Fruit fly (Drosophila melanogaster): ENCODE measurements around the gene Glyp.
A peak's percentile ranks its signal among the peaks of the same experiment; 100 is the strongest.

Gene Glyp

DNA sequence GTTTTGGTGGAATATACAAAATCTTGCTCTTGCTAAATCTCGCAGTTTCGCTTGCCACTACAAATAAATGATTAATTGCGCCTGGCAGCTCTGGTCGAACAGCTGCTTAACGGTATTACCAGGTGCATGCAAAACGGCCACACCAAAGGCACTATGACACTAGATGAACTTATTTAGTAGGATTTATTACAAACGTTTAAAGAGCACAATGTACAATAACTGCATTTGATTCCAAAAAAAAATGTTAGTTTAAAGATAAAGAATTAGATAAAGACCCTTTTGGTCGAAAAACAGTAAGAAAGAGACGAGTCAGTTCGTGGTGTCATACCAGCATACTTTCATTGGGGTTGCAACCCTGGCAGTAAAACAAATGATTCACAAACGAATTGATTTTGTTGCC is 16.6 kb downstream of the Glyp start, which contains the start of the genes CG11723 and Tbcd (continued):
- TF ChIP-seq hkb (optimal IDR thresholded peaks at IDR 0.05) (no peak), hkb (GFP tag; IDR thresholded peaks at IDR 0.05) (peak; percentile 95), CG13424 (tag; optimal IDR thresholded peaks at IDR 0.05) (peak; percentile 92), br (optimal IDR thresholded peaks at IDR 0.05) (no peak), exex (tag; optimal IDR thresholded peaks at IDR 0.05) (no peak), tup (GFP tag; optimal IDR thresholded peaks at IDR 0.05) (peak; percentile 62), fd102C (GFP tag; optimal IDR thresholded peaks at IDR 0.05) (peak; percentile 29), TFAM (GFP tag; optimal IDR thresholded peaks at IDR 0.05) (peak; percentile 24), CG3847 (GFP tag; IDR thresholded peaks at IDR 0.05) (peak; percentile 93), Aef1 (GFP tag; IDR thresholded peaks at IDR 0.05) (peak; percentile 85), CG4854 (GFP tag; optimal IDR thresholded peaks at IDR 0.05) (peak; percentile 68), CG8478 (optimal IDR thresholded peaks at IDR 0.05) (no peak), lmd (GFP tag; IDR thresholded peaks at IDR 0.05) (peak; percentile 92), D (optimal IDR thresholded peaks at IDR 0.05) (no peak), D (GFP tag; optimal IDR thresholded peaks at IDR 0.05) (peak; percentile 75), CG17568 (GFP tag; optimal IDR thresholded peaks at IDR 0.05) (no peak), gt (GFP tag; IDR thresholded peaks at IDR 0.05) (peak; percentile 75), Rx (GFP tag; IDR thresholded peaks at IDR 0.05) (peak; percentile 86), MBD-R2 (GFP tag; IDR thresholded peaks at IDR 0.05) (peak; percentile 97), CG34422 (GFP tag; IDR thresholded peaks at IDR 0.05) (peak; percentile 95), bigmax (GFP tag; optimal IDR thresholded peaks at IDR 0.05) (no peak), Drgx (GFP tag; IDR thresholded peaks at IDR 0.05) (peak; percentile 91), CG1647 (GFP tag; optimal IDR thresholded peaks at IDR 0.05) (peak; percentile 72), CG4328 (GFP tag; optimal IDR thresholded peaks at IDR 0.05) (no peak), grau (tag; optimal IDR thresholded peaks at IDR 0.05) (peak; percentile 87), CG3281 (GFP tag; optimal IDR thresholded peaks at IDR 0.05) (no peak), NFAT (GFP tag; IDR thresholded peaks at IDR 0.05) (peak; percentile 86), CG12942 (GFP tag; optimal IDR thresholded peaks at IDR 0.05) (peak; percentile 82), CG12071 (GFP tag; optimal IDR thresholded peaks at IDR 0.05) (no peak), zen2 (GFP tag; IDR thresholded peaks at IDR 0.05; ENCODE audit: partially characterized antibody) (no peak), sd (tag; optimal IDR thresholded peaks at IDR 0.05) (no peak), peb (GFP tag; IDR thresholded peaks at IDR 0.05) (peak; percentile 90), ato (GFP tag; IDR thresholded peaks at IDR 0.05; ENCODE audit: partially characterized antibody) (0 out of 2 replicates have a peak, but pooled peaks have one; percentile 30), CG2202 (tag; optimal IDR thresholded peaks at IDR 0.05) (peak; percentile 63), cas (GFP tag; IDR thresholded peaks at IDR 0.05) (peak; percentile 81), chn (GFP tag; optimal IDR thresholded peaks at IDR 0.05) (peak; percentile 85), Trl (optimal IDR thresholded peaks at IDR 0.05) (no peak), Trl (GFP tag; optimal IDR thresholded peaks at IDR 0.05) (peak; percentile 87), CG17361 (GFP tag; IDR thresholded peaks at IDR 0.05) (no peak; the same call in none of the 3 replicates), Vsx1 (GFP tag; optimal IDR thresholded peaks at IDR 0.05) (no peak), Jarid2 (GFP tag; optimal IDR thresholded peaks at IDR 0.05) (no peak), wor (GFP tag; IDR thresholded peaks at IDR 0.05) (peak; percentile 84), gsb (GFP tag; IDR thresholded peaks at IDR 0.05) (peak; percentile 75), Nf-YA (GFP tag; IDR thresholded peaks at IDR 0.05) (peak; percentile 80), croc (GFP tag; conservative IDR thresholded peaks at IDR 0.05) (peak; percentile 86), Kr (GFP tag; optimal IDR thresholded peaks at IDR 0.05) (no peak), tgo (GFP tag; IDR thresholded peaks at IDR 0.05) (peak; percentile 95), tin (GFP tag; optimal IDR thresholded peaks at IDR 0.05) (peak; percentile 86), CG1603 (tag; optimal IDR thresholded peaks at IDR 0.05) (peak; percentile 85), luna (GFP tag; optimal IDR thresholded peaks at IDR 0.05) (peak; percentile 57), Xrp1 (GFP tag; IDR thresholded peaks at IDR 0.05) (peak; percentile 96), ind (GFP tag; optimal IDR thresholded peaks at IDR 0.05) (peak; percentile 87), CG12744 (GFP tag; optimal IDR thresholded peaks at IDR 0.05) (peak; percentile 73), Neu2 (GFP tag; optimal IDR thresholded peaks at IDR 0.05; ENCODE audit: borderline replicate concordance) (peak; percentile 94)
